Worm (Caenorhabditis elegans): Measurements from ENCODE around the gene del-6.

del-6 gene

DNA sequence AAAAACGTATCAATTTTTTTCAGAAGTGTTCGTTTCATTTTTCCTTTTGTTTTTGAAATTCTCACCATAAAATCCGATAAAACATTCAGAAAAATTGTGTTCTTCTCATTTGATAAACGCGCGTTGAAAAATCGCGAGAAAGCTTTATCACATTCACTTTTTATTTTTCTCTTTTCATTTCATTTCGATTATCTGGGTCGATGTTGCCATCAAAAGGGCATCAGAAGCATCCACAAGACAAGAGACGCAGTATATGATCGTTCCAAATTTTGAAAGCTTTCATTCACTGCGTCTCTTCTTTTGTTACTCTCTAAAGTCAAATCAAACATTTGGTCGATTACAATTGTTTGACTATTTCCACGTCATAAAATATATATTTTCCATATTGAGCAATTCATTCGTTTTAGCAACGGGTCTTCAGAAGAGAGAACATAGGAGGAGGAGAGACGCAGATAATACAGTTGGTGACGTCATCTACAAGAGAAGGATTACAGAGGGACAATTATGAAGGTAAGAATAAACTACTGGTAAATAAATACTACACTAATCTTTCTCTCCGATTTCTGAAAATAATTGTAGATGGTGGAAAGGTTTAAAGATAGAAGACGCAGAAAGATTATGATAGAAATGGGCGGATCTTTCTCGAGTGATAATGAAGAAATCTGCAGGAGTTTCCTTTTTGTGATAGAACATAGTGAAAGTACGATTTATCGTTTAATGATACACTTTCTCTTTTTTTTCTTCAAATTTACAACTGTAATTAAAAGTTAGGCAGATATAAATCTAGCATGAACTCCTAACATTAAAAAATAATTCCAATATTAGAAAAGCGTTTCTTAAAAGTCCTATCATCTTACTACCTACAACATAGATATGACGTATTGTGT is 29.6 kb downstream of the del-6 start, which contains the start of gene H27A22.1:
H27A22.1 (plus strand) TSS at position 505 of the 887 bp plus-strand sequence.
- TF ChIP-seq hlh-8 (tag; optimal IDR thresholded peaks at IDR 0.05) (no peak), dmd-4 (tag; optimal IDR thresholded peaks at IDR 0.05; ENCODE audit: borderline replicate concordance) (no peak), tbx-2 (tag; optimal IDR thresholded peaks at IDR 0.05) (no peak), zip-5 (tag; optimal IDR thresholded peaks at IDR 0.05) (no peak), elt-4 (tag; optimal IDR thresholded peaks at IDR 0.05) (no peak), unc-55 (GFP tag; optimal IDR thresholded peaks at IDR 0.05) (no peak), ceh-9 (tag; optimal IDR thresholded peaks at IDR 0.05) (no peak), sox-4 (tag; optimal IDR thresholded peaks at IDR 0.05) (no peak), ceh-22 (tag; optimal IDR thresholded peaks at IDR 0.05) (no peak), hlh-13 (GFP tag; optimal IDR thresholded peaks at IDR 0.05) (no peak), hlh-15 (tag; optimal IDR thresholded peaks at IDR 0.05) (no peak), ets-4 (tag; optimal IDR thresholded peaks at IDR 0.05) (no peak), nhr-11 (tag; optimal IDR thresholded peaks at IDR 0.05) (no peak), ahr-1 (tag; optimal IDR thresholded peaks at IDR 0.05) (no peak)

DNA sequence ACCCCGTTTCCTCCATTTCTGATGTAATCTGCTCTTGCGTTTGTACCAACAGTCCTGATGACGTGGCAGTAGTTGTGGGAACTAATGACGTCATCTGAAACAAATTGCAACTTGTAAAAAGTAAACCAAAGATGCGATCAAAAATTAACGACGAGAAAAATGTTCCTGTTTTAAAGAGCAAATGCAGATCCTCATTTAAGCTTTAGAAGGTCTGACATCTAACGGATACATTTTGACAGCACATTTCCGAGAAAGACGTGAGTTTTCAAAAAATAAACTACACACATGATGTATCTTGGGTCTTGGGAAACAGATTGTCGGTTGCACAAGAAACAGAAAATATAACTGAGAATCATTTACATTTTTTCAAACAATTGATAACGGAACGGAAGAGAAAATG is 42.8 kb downstream of the del-6 start, which contains the start of gene H09F14.1:
H09F14.1 (minus strand) TSS at position 101 of the 400 bp plus-strand sequence.
- no peak for TF ChIP-seq ceh-24 (tag; optimal IDR thresholded peaks at IDR 0.05)
- no peak for TF ChIP-seq ceh-14 (tag; optimal IDR thresholded peaks at IDR 0.05)
- no peak for TF ChIP-seq K02D7.2 (tag; optimal IDR thresholded peaks at IDR 0.05)
- no peak for TF ChIP-seq ceh-22 (tag; optimal IDR thresholded peaks at IDR 0.05)
- no peak for TF ChIP-seq nhr-11 (tag; optimal IDR thresholded peaks at IDR 0.05)
- no peak for TF ChIP-seq che-1 (tag; optimal IDR thresholded peaks at IDR 0.05)
- no peak for TF ChIP-seq ceh-19 (GFP tag; optimal IDR thresholded peaks at IDR 0.05)
- TF ChIP-seq nhr-232 (tag; optimal IDR thresholded peaks at IDR 0.05), result no peak
- no peak for TF ChIP-seq rnt-1 (tag; optimal IDR thresholded peaks at IDR 0.05)
- no peak for TF ChIP-seq hlh-30 (tag; optimal IDR thresholded peaks at IDR 0.05; ENCODE audit: insufficient read depth)
- TF ChIP-seq ceh-2 (tag; optimal IDR thresholded peaks at IDR 0.05), result no peak
- TF ChIP-seq fax-1 (tag; optimal IDR thresholded peaks at IDR 0.05), result no peak
- no peak for TF ChIP-seq pag-3 (tag; optimal IDR thresholded peaks at IDR 0.05; ENCODE audit: borderline replicate concordance)
- no peak for TF ChIP-seq unc-55 (GFP tag; optimal IDR thresholded peaks at IDR 0.05)
- TF ChIP-seq fkh-6 (tag; optimal IDR thresholded peaks at IDR 0.05), result no peak
- TF ChIP-seq ceh-30 (tag; optimal IDR thresholded peaks at IDR 0.05), result no peak
- no peak for TF ChIP-seq ceh-48 (tag; optimal IDR thresholded peaks at IDR 0.05)
- no peak for TF ChIP-seq elt-2 (tag; optimal IDR thresholded peaks at IDR 0.05)
- no peak for TF ChIP-seq ceh-45 (GFP tag; IDR thresholded peaks at IDR 0.05)

Measured in whole organism, late embryonic.